Fruit fly (Drosophila melanogaster) S2 (cell line): ENCODE measurements around the gene Oga.

Experiments
- CG8478 ChIP-seq: fragments of >200 bp; optimal IDR thresholded peaks from 2 replicates; lab custom pipeline; 2018
- CTCF ChIP-seq, 2 experiments: fragments of >200 bp; optimal IDR thresholded peaks; 2 replicates each; lab custom pipeline; 2018

DNA sequence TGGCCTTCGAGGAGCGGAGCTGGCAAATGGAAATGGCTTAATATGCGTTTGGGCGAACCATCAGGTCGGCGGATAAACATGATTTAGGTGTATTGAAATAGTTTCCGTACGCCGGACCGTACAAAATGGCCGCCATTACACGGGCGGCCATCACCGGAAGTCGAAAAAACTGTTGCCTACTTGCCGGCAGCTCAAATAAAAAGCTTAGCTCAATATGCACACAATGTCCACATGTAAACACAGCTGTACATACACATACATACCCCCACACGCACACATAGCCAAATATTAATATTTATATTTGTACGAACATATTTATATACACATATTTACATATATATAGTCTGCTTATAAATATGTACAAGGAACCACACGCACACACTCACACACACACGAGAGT lies 44.3 kb downstream of the Oga start:
- TF ChIP-seq CG8478 (lab: Kevin White, UChicago), result no peak
- no peak for TF ChIP-seq CTCF (optimal IDR thresholded peaks at IDR 0.05; lab: Kevin White, UChicago)
